Fruit fly (Drosophila melanogaster) whole organism, embryonic: ENCODE results near the gene CG43645.

Experiments
- Atf3 ChIP-seq: fragments of 200-800 bp; sonication (Bioruptor generic); optimal IDR thresholded peaks from 3 replicates; lab custom pipeline; 2016; ENCODE audit warnings: missing biosample characterization, missing genetic modification characterization
- BtbVII ChIP-seq: fragments of 200-800 bp; sonication (Bioruptor generic); optimal IDR thresholded peaks from 3 replicates; lab custom pipeline; 2017; ENCODE audit warnings: missing biosample characterization, mild to moderate bottlenecking, missing genetic modification characterization
- CG11723 ChIP-seq: fragments of 200-800 bp; sonication (Bioruptor generic); optimal IDR thresholded peaks from 2 replicates; lab custom pipeline; 2017; ENCODE audit warnings: missing biosample characterization, mild to moderate bottlenecking, missing genetic modification characterization
- CG12155 ChIP-seq: fragments of 200-800 bp; sonication (Bioruptor generic); optimal IDR thresholded peaks from 3 replicates; lab custom pipeline; 2016; ENCODE audit warnings: missing biosample characterization, missing genetic modification characterization
- CG14441 ChIP-seq: fragments of 200-800 bp; sonication (Bioruptor generic); IDR thresholded peaks from 2 replicates; pipeline ENCODE4 v1.3.6; 2022; ENCODE audit warnings: missing biosample characterization, missing genetic modification characterization
- CG15269 ChIP-seq: fragments of 200-800 bp; sonication (Bioruptor generic); optimal IDR thresholded peaks from 2 replicates; lab custom pipeline; 2018; ENCODE audit warnings: missing biosample characterization, mild to moderate bottlenecking, missing genetic modification characterization, moderate library complexity
- CG1602 ChIP-seq: fragments of 200-800 bp; sonication (Bioruptor generic); optimal IDR thresholded peaks from 3 replicates; lab custom pipeline; 2016; ENCODE audit warnings: missing biosample characterization, missing genetic modification characterization
- CG17328 ChIP-seq: fragments of 200-800 bp; sonication (Bioruptor generic); IDR thresholded peaks from 2 replicates; pipeline ENCODE4 v1.3.6; 2022; ENCODE audit warnings: missing biosample characterization, missing genetic modification characterization
- CG17912 ChIP-seq: fragments of 200-800 bp; sonication (Bioruptor generic); optimal IDR thresholded peaks from 2 replicates; lab custom pipeline; 2018; ENCODE audit warnings: missing biosample characterization, mild to moderate bottlenecking, missing genetic modification characterization
- CG2120 ChIP-seq: fragments of 200-800 bp; sonication (Bioruptor generic); optimal IDR thresholded peaks from 3 replicates; lab custom pipeline; 2016; ENCODE audit warnings: missing biosample characterization, missing genetic modification characterization
- CG3163 ChIP-seq: fragments of 200-800 bp; sonication (Bioruptor generic); optimal IDR thresholded peaks from 3 replicates; lab custom pipeline; 2016; ENCODE audit warnings: missing biosample characterization, missing genetic modification characterization
- CG4424 ChIP-seq: fragments of 200-800 bp; sonication (Bioruptor generic); optimal IDR thresholded peaks from 3 replicates; lab custom pipeline; 2016; ENCODE audit warnings: missing biosample characterization, missing genetic modification characterization
- CG4820 ChIP-seq: fragments of 200-800 bp; sonication (Bioruptor generic); optimal IDR thresholded peaks from 3 replicates; lab custom pipeline; 2016; ENCODE audit warnings: missing biosample characterization, missing genetic modification characterization
- CG6689 ChIP-seq: fragments of 200-800 bp; sonication (Bioruptor generic); IDR thresholded peaks from 2 replicates; pipeline ENCODE4 v1.3.6; 2022; ENCODE audit warnings: missing biosample characterization, missing genetic modification characterization
- CG6854 ChIP-seq: fragments of 200-800 bp; sonication (Bioruptor generic); optimal IDR thresholded peaks from 3 replicates; lab custom pipeline; 2017; ENCODE audit warnings: missing biosample characterization, mild to moderate bottlenecking, missing genetic modification characterization
- CG7357 ChIP-seq: fragments of 200-800 bp; sonication (Bioruptor generic); IDR thresholded peaks from 3 replicates; pipeline ENCODE4 v1.3.6; 2022; ENCODE audit warnings: missing biosample characterization, missing genetic modification characterization
- CG7745 ChIP-seq: fragments of 200-800 bp; sonication (Bioruptor generic); optimal IDR thresholded peaks from 2 replicates; lab custom pipeline; 2018; ENCODE audit warnings: missing biosample characterization, mild to moderate bottlenecking, missing genetic modification characterization, moderate library complexity
- CG8388 ChIP-seq: fragments of 200-800 bp; sonication (Bioruptor generic); optimal IDR thresholded peaks from 2 replicates; lab custom pipeline; 2019; ENCODE audit warnings: missing biosample characterization, mild to moderate bottlenecking, missing genetic modification characterization, moderate library complexity
- CG8765 ChIP-seq: fragments of 200-800 bp; sonication (Bioruptor generic); IDR thresholded peaks from 2 replicates; pipeline ENCODE4 v1.3.6; 2022; ENCODE audit warnings: missing biosample characterization, missing genetic modification characterization
- CG9215 ChIP-seq: fragments of 200-800 bp; sonication (Bioruptor generic); IDR thresholded peaks from 2 replicates; pipeline ENCODE4 v1.3.6; 2022; ENCODE audit warnings: missing biosample characterization, missing genetic modification characterization
- Dbx ChIP-seq: fragments of 200-800 bp; sonication (Bioruptor generic); IDR thresholded peaks from 3 replicates; pipeline ENCODE4 v1.3.6; 2022; ENCODE audit warnings: missing biosample characterization, missing genetic modification characterization
- E2f1 ChIP-seq: fragments of 200-800 bp; sonication (Bioruptor generic); IDR thresholded peaks from 2 replicates; pipeline ENCODE4 v1.3.6; 2022; ENCODE audit warnings: missing biosample characterization, missing genetic modification characterization
- Gsc ChIP-seq: fragments of 200-800 bp; sonication (Bioruptor generic); IDR thresholded peaks from 2 replicates; pipeline ENCODE4 v1.3.6; 2022; ENCODE audit warnings: missing biosample characterization, missing genetic modification characterization
- HLHmδ ChIP-seq: fragments of 200-800 bp; sonication (Bioruptor generic); optimal IDR thresholded peaks from 2 replicates; lab custom pipeline; 2018; ENCODE audit warnings: missing biosample characterization, mild to moderate bottlenecking, missing genetic modification characterization, moderate library complexity
- Hmr ChIP-seq: fragments of 200-800 bp; sonication (Bioruptor generic); optimal IDR thresholded peaks from 3 replicates; lab custom pipeline; 2017; ENCODE audit warnings: mild to moderate bottlenecking, missing biosample characterization, missing genetic modification reagents, missing genetic modification characterization
- Hr3 ChIP-seq: fragments of 200-800 bp; sonication (Bioruptor generic); optimal IDR thresholded peaks from 3 replicates; lab custom pipeline; 2016; ENCODE audit warnings: missing biosample characterization, missing genetic modification characterization
- Hr78 ChIP-seq, 2 experiments: fragments of 200-800 bp in 1 of 2; fragments of >200 bp in 1 of 2; sonication (Bioruptor generic) in 1 of 2; optimal IDR thresholded peaks; 2 replicates each; lab custom pipeline; 2017 to 2019; ENCODE audit warnings: missing biosample characterization in 2 of 2, missing genetic modification characterization in 2 of 2, mild to moderate bottlenecking in 1 of 2, moderate library complexity in 1 of 2
- Jarid2 ChIP-seq: fragments of 200-800 bp; sonication (Bioruptor generic); optimal IDR thresholded peaks from 3 replicates; lab custom pipeline; 2017; ENCODE audit warnings: mild to moderate bottlenecking, missing biosample characterization, missing genetic modification reagents, missing genetic modification characterization
- Lim3 ChIP-seq: fragments of 200-800 bp; sonication (Bioruptor generic); IDR thresholded peaks from 2 replicates; pipeline ENCODE4 v1.3.6; 2022; ENCODE audit warnings: missing biosample characterization, missing genetic modification characterization
- MBD-R2 ChIP-seq: fragments of 200-800 bp; sonication (Bioruptor generic); IDR thresholded peaks from 2 replicates; pipeline ENCODE4 v1.3.6; 2022; ENCODE audit warnings: missing biosample characterization, missing genetic modification characterization
- Mrtf ChIP-seq: fragments of 200-800 bp; sonication (Bioruptor generic); IDR thresholded peaks from 3 replicates; pipeline ENCODE4 v1.3.6; 2022; ENCODE audit warnings: missing biosample characterization, missing genetic modification characterization
- Pdp1 ChIP-seq, 2 experiments: fragments of 200-800 bp; sonication (Bioruptor generic); optimal IDR thresholded peaks; 3 replicates each; lab custom pipeline; 2016; ENCODE audit warnings: missing biosample characterization in 2 of 2, missing genetic modification characterization in 2 of 2, mild to moderate bottlenecking in 1 of 2, moderate library complexity in 1 of 2
- Ravus ChIP-seq: fragments of 200-800 bp; sonication (Bioruptor generic); IDR thresholded peaks from 2 replicates; pipeline ENCODE4 v1.3.6; 2022; ENCODE audit warnings: missing biosample characterization, missing genetic modification characterization
- Sry-β ChIP-seq: fragments of 200-800 bp; sonication (Bioruptor generic); optimal IDR thresholded peaks from 2 replicates; lab custom pipeline; 2018; ENCODE audit warnings: missing biosample characterization, mild to moderate bottlenecking, missing genetic modification characterization, moderate library complexity
- Sry-δ ChIP-seq: fragments of 200-800 bp; sonication (Bioruptor generic); optimal IDR thresholded peaks from 2 replicates; lab custom pipeline; 2016; ENCODE audit warnings: missing biosample characterization, missing genetic modification characterization
- amos ChIP-seq: fragments of 200-800 bp; sonication (Bioruptor generic); IDR thresholded peaks from 2 replicates; pipeline ENCODE4 v1.3.6; 2022; ENCODE audit warnings: missing biosample characterization, missing genetic modification characterization; ENCODE audit not compliant: partially characterized antibody
- bcd ChIP-seq: fragments of 200-800 bp; sonication (Bioruptor generic); optimal IDR thresholded peaks from 2 replicates; lab custom pipeline; 2017; ENCODE audit warnings: missing biosample characterization, mild to moderate bottlenecking, missing genetic modification characterization
- cad ChIP-seq: fragments of >200 bp; optimal IDR thresholded peaks from 2 replicates; lab custom pipeline; 2017; ENCODE audit warnings: missing biosample characterization, missing genetic modification characterization
- dpn ChIP-seq, 2 experiments: fragments of 200-800 bp; sonication (Bioruptor generic); optimal IDR thresholded peaks; 3 replicates each; lab custom pipeline; 2016; ENCODE audit warnings: missing biosample characterization in 2 of 2, missing genetic modification characterization in 2 of 2
- ems ChIP-seq: fragments of 200-800 bp; sonication (Bioruptor generic); optimal IDR thresholded peaks from 3 replicates; lab custom pipeline; 2016; ENCODE audit warnings: missing biosample characterization, missing genetic modification characterization
- eve ChIP-seq, 2 experiments: fragments of >200 bp; optimal IDR thresholded peaks; 2 replicates each; lab custom pipeline; 2017; ENCODE audit warnings: missing biosample characterization in 2 of 2, missing genetic modification characterization in 2 of 2
- eyg ChIP-seq: fragments of 200-800 bp; sonication (Bioruptor generic); optimal IDR thresholded peaks from 3 replicates; lab custom pipeline; 2016; ENCODE audit warnings: missing biosample characterization, missing genetic modification characterization
- ftz-f1 ChIP-seq: fragments of 200-800 bp; sonication (Bioruptor generic); optimal IDR thresholded peaks from 2 replicates; lab custom pipeline; 2016; ENCODE audit warnings: missing biosample characterization, missing genetic modification characterization
- gce ChIP-seq: fragments of 200-800 bp; sonication (Bioruptor generic); IDR thresholded peaks from 3 replicates; pipeline ENCODE4 v1.3.6; 2022; ENCODE audit warnings: missing biosample characterization, missing genetic modification characterization
- seq ChIP-seq: fragments of 200-800 bp; sonication (Bioruptor generic); IDR thresholded peaks from 2 replicates; pipeline ENCODE4 v1.3.6; 2022; ENCODE audit warnings: missing biosample characterization, missing genetic modification characterization
- sisA ChIP-seq: fragments of 200-800 bp; sonication (Bioruptor generic); IDR thresholded peaks from 2 replicates; pipeline ENCODE4 v1.3.6; 2022; ENCODE audit warnings: missing biosample characterization, missing genetic modification characterization
- sqz ChIP-seq: fragments of 200-800 bp; sonication (Bioruptor generic); optimal IDR thresholded peaks from 3 replicates; lab custom pipeline; 2018; ENCODE audit warnings: missing biosample characterization, mild to moderate bottlenecking, missing genetic modification characterization
- wor ChIP-seq: fragments of 200-800 bp; sonication (Bioruptor generic); IDR thresholded peaks from 2 replicates; pipeline ENCODE4 v1.3.6; 2022; ENCODE audit warnings: missing biosample characterization, missing genetic modification characterization
- z ChIP-seq: fragments of 200-800 bp; sonication (Bioruptor generic); IDR thresholded peaks from 3 replicates; pipeline ENCODE4 v1.3.6; 2022; ENCODE audit warnings: missing biosample characterization, missing genetic modification characterization
- zfh1 ChIP-seq: fragments of 200-800 bp; sonication (Bioruptor generic); IDR thresholded peaks from 3 replicates; pipeline ENCODE4 v1.3.6; 2022; ENCODE audit warnings: missing biosample characterization, missing genetic modification characterization

CG43645 gene

DNA sequence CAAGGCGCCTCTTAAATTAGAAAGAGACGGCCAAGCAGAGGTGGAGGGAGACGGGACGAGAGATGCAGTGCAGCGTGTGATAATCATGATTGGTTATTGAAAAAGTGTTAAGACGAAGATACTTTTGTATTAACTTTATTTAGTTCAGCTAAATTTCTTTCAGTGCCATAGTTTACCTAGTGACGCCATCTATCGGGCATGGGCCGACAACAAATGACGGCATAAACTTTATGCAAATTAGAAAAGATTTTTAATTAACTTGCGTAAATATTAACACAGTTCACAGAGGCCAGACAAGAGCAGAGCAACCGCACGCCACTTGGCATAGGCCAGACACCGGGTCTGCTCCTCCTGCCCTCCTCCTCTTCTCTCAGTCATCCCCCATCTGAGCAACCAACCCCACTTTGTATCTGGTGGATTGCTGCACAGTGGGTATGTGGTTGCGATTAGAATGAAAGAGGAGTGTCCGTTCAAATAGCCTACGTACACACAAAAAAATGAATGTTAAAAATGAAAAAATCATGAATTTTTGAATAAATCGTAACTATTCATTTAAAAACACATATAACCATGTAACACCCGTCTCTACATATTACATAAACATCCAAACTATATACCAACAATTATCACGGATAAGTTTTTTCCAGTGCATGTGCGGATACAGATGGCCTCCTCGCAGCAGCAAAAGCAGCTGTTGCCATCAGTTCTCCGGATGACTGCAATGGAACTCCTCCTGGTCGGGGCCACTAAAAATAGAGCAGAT, 19.5 kb upstream of the CG43645 start (continued):
- TF ChIP-seq bcd (GFP tag; lab: Kevin White, UChicago): peak; percentile 75
- peak; percentile 73 for TF ChIP-seq CG12155
- peak; percentile 32 for TF ChIP-seq CG11723
- peak; percentile 80 for TF ChIP-seq sisA
- no peak for TF ChIP-seq z (GFP tag; lab: Robert Waterston, UW)
- TF ChIP-seq CG7745 (tag; lab: Kevin White, UChicago): no peak
- peak; percentile 86 for TF ChIP-seq CG8388 (GFP tag; lab: Kevin White, UChicago)
- peak; percentile 71 for TF ChIP-seq E2f1 (GFP tag; lab: Robert Waterston, UW)
- TF ChIP-seq ems (GFP tag; lab: Kevin White, UChicago): peak; percentile 70
- peak; percentile 80 for TF ChIP-seq seq (GFP tag; lab: Robert Waterston, UW)
- TF ChIP-seq eve (GFP tag; optimal IDR thresholded peaks at IDR 0.05; lab: Kevin White, UChicago): peak in 1 of 2 experiments; percentile 93
- no peak for TF ChIP-seq Hr78 (GFP tag; optimal IDR thresholded peaks at IDR 0.05; lab: Kevin White, UChicago)
- TF ChIP-seq Atf3 (GFP tag; lab: Kevin White, UChicago): peak; percentile 58
- no peak for TF ChIP-seq cad (GFP tag; lab: Kevin White, UChicago)
- peak; percentile 76; the same call in 2 of the 3 replicates for TF ChIP-seq Mrtf (GFP tag; lab: Robert Waterston, UW)
- peak; percentile 81 for TF ChIP-seq Dbx (GFP tag; lab: Robert Waterston, UW)
- TF ChIP-seq CG3163 (GFP tag; lab: Kevin White, UChicago): peak; percentile 34
- TF ChIP-seq Jarid2: peak; percentile 57
- peak; percentile 58; the same call in 1 of the 2 replicates for TF ChIP-seq Lim3
- TF ChIP-seq Ravus (GFP tag; lab: Robert Waterston, UW): no peak
- TF ChIP-seq CG17912 (GFP tag; lab: Kevin White, UChicago): peak; percentile 9
- peak; percentile 47 for TF ChIP-seq Sry-δ (GFP tag; lab: Kevin White, UChicago)
- TF ChIP-seq Sry-β: peak; percentile 27
- TF ChIP-seq CG14441 (GFP tag; lab: Robert Waterston, UW): peak; percentile 73
- TF ChIP-seq Gsc: no peak
- TF ChIP-seq CG17328 (GFP tag; lab: Robert Waterston, UW): peak; percentile 86; the same call in 1 of the 2 replicates
- peak; percentile 62 for TF ChIP-seq eyg
- peak; percentile 75 for TF ChIP-seq CG4820
- TF ChIP-seq Hr3 (GFP tag; lab: Kevin White, UChicago): peak; percentile 74
- peak; percentile 83 for TF ChIP-seq CG6689
- peak; percentile 82 to 83 for TF ChIP-seq Pdp1 (GFP tag; optimal IDR thresholded peaks at IDR 0.05; lab: Kevin White, UChicago)
- peak; percentile 54 for TF ChIP-seq CG6854 (GFP tag; lab: Kevin White, UChicago)
- peak; percentile 65; the same call in 1 of the 3 replicates for TF ChIP-seq CG7357 (GFP tag; lab: Robert Waterston, UW)
- peak; percentile 76 to 82 for TF ChIP-seq dpn (GFP tag; optimal IDR thresholded peaks at IDR 0.05; lab: Kevin White, UChicago)
- peak; percentile 48; the same call in 1 of the 2 replicates for TF ChIP-seq CG9215 (GFP tag; lab: Robert Waterston, UW)
- TF ChIP-seq CG15269 (tag; lab: Kevin White, UChicago): peak; percentile 81
- peak; percentile 50; the same call in 1 of the 2 replicates for TF ChIP-seq MBD-R2 (GFP tag; lab: Robert Waterston, UW)
- peak; percentile 65 for TF ChIP-seq BtbVII
- peak; percentile 36; the same call in 1 of the 2 replicates for TF ChIP-seq CG8765 (GFP tag; lab: Robert Waterston, UW)
- no peak for TF ChIP-seq HLHmδ (GFP tag; lab: Kevin White, UChicago)
- TF ChIP-seq sqz (GFP tag; lab: Kevin White, UChicago): no peak
- no peak for TF ChIP-seq amos
- peak; percentile 84 for TF ChIP-seq CG4424 (GFP tag; lab: Kevin White, UChicago)
- TF ChIP-seq zfh1: peak; percentile 82
- TF ChIP-seq ftz-f1 (GFP tag; lab: Kevin White, UChicago): no peak
- peak; percentile 78 for TF ChIP-seq wor (GFP tag; lab: Robert Waterston, UW)
- peak; percentile 71 for TF ChIP-seq CG1602 (GFP tag; lab: Kevin White, UChicago)
- peak; percentile 79 for TF ChIP-seq Hmr
- peak; percentile 79 for TF ChIP-seq CG2120 (GFP tag; lab: Kevin White, UChicago)
- peak; percentile 68; the same call in 2 of the 3 replicates for TF ChIP-seq gce (GFP tag; lab: Robert Waterston, UW)
